Worm (Caenorhabditis elegans): ENCODE results near the gene sfxn-1.1.

DNA sequence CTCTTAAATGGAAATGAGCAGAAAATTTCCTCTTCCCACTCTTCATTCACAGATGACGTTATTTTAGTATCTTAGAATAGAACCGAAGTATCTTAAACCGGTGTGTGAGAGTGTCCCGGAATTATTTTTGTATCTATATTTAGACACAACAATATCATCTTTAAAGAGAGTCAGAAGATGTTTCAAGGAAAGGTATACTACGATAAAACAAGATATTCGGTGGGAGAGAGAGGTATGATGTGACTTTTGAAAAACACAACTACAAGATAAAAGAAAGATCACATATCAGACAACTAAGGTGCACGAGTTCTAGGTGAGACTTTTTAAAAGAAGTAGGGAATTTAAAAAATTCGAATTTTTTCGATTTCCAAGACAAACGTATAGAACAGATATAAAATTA, 28.1 kb downstream of the sfxn-1.1 start:
- TF ChIP-seq cog-1 (tag; optimal IDR thresholded peaks at IDR 0.05) (no peak), med-1 (GFP tag; optimal IDR thresholded peaks at IDR 0.05; ENCODE audit: insufficient read depth) (no peak), klf-2 (GFP tag; conservative IDR thresholded peaks at IDR 0.05) (no peak), flt-1 (GFP tag; IDR thresholded peaks at IDR 0.05) (no peak), ref-1 (GFP tag; conservative IDR thresholded peaks at IDR 0.05) (no peak), ztf-29 (GFP tag; IDR thresholded peaks at IDR 0.05) (no peak), ztf-23 (GFP tag; IDR thresholded peaks at IDR 0.05) (no peak)
